Worm (Caenorhabditis elegans) whole organism, young adult: ENCODE data around the gene sri-33.

Experiments used
- F39B2.1 ChIP-seq: fragments of 200-800 bp; sonication (Bioruptor generic); IDR thresholded peaks from 2 replicates; pipeline ENCODE4 v1.3.6; 2022; ENCODE audit warnings: missing genetic modification reagents, missing genetic modification characterization, missing compliant biosample characterization
- K11D2.4 ChIP-seq: fragments of 200-800 bp; sonication (Bioruptor generic); IDR thresholded peaks from 2 replicates; pipeline ENCODE4 v1.3.6; 2022; ENCODE audit warnings: missing genetic modification reagents, missing genetic modification characterization, missing compliant biosample characterization
- Y67H2A.10 ChIP-seq: fragments of 200-800 bp; sonication (Bioruptor generic); conservative IDR thresholded peaks from 2 replicates; pipeline ENCODE4 v1.3.6; 2022; ENCODE audit warnings: missing genetic modification reagents, missing genetic modification characterization, missing compliant biosample characterization
- aptf-2 ChIP-seq: fragments of 200-800 bp; sonication (Bioruptor generic); conservative IDR thresholded peaks from 2 replicates; pipeline ENCODE4 v1.3.6; 2022; ENCODE audit warnings: missing genetic modification reagents, missing genetic modification characterization, missing compliant biosample characterization
- athp-1 ChIP-seq: sonication (generic microtip); optimal IDR thresholded peaks from 2 replicates; lab custom pipeline; 2017; ENCODE audit warnings: mild to moderate bottlenecking, missing genetic modification characterization, missing compliant biosample characterization
- ceh-91 ChIP-seq: fragments of 200-800 bp; sonication (Bioruptor generic); IDR thresholded peaks from 2 replicates; pipeline ENCODE4 v1.3.6; 2022; ENCODE audit warnings: missing genetic modification reagents, missing genetic modification characterization, missing compliant biosample characterization
- efl-1 ChIP-seq: fragments of 150-350 bp; optimal IDR thresholded peaks from 2 replicates; lab custom pipeline; 2014; ENCODE audit warnings: missing biosample characterization, missing genetic modification reagents, missing genetic modification characterization
- madf-6 ChIP-seq: fragments of 200-800 bp; sonication (Bioruptor generic); IDR thresholded peaks from 2 replicates; pipeline ENCODE4 v1.3.6; 2022; ENCODE audit warnings: missing genetic modification reagents, missing genetic modification characterization, missing compliant biosample characterization
- nfya-1 ChIP-seq: sonication (generic microtip); optimal IDR thresholded peaks from 2 replicates; lab custom pipeline; 2017; ENCODE audit warnings: antibody characterized with exemption, missing compliant biosample characterization, missing genetic modification characterization, borderline replicate concordance; ENCODE audit not compliant: insufficient read depth
- pbrm-1 ChIP-seq: fragments of 200-800 bp; sonication (Bioruptor generic); IDR thresholded peaks from 2 replicates; pipeline ENCODE4 v1.3.6; 2022; ENCODE audit warnings: missing genetic modification reagents, missing genetic modification characterization, missing compliant biosample characterization
- xnd-1 ChIP-seq: sonication (generic microtip); optimal IDR thresholded peaks from 2 replicates; lab custom pipeline; 2016; ENCODE audit warnings: missing genotype, missing genetic modification reagents, missing genetic modification characterization, missing compliant biosample characterization

- TF ChIP-seq aptf-2 (GFP tag; lab: Robert Waterston, UW) (no peak), madf-6 (GFP tag; lab: Robert Waterston, UW) (no peak), K11D2.4 (no peak), ceh-91 (no peak), Y67H2A.10 (no peak), efl-1 (GFP tag; lab: Kevin White, UChicago) (no peak), athp-1 (tag; lab: Kevin White, UChicago) (no peak), F39B2.1 (no peak), nfya-1 (tag; lab: Kevin White, UChicago) (no peak), xnd-1 (tag; lab: Kevin White, UChicago) (no peak), pbrm-1 (GFP tag; lab: Robert Waterston, UW) (no peak)
These were observed 29.2 kb upstream of the sri-33 start for ce11 chrII:3185848-3186247.
